Fruit fly (Drosophila melanogaster) whole organism: ENCODE results near the gene Mst89B.

Experiments used
- CG8478 ChIP-seq: fragments of >200 bp; optimal IDR thresholded peaks from 2 replicates; lab custom pipeline; 2018; ENCODE audit warnings: inconsistent platforms
- Dll ChIP-seq: fragments of >200 bp; optimal IDR thresholded peaks from 2 replicates; lab custom pipeline; 2017
- EcR ChIP-seq, 2 experiments: fragments of >200 bp; optimal IDR thresholded peaks; 2 replicates each; lab custom pipeline; 2017; ENCODE audit warnings: missing biosample characterization in 2 of 2, missing genetic modification characterization in 2 of 2, missing genetic modification reagents in 2 of 2
- pan ChIP-seq: fragments of >200 bp; optimal IDR thresholded peaks from 2 replicates; lab custom pipeline; 2017
- psq ChIP-seq: fragments of >200 bp; optimal IDR thresholded peaks from 2 replicates; lab custom pipeline; 2017
- usp ChIP-seq: fragments of >200 bp; optimal IDR thresholded peaks from 2 replicates; lab custom pipeline; 2017; ENCODE audit warnings: missing biosample characterization, missing genetic modification characterization, mixed read lengths

Mst89B gene

DNA sequence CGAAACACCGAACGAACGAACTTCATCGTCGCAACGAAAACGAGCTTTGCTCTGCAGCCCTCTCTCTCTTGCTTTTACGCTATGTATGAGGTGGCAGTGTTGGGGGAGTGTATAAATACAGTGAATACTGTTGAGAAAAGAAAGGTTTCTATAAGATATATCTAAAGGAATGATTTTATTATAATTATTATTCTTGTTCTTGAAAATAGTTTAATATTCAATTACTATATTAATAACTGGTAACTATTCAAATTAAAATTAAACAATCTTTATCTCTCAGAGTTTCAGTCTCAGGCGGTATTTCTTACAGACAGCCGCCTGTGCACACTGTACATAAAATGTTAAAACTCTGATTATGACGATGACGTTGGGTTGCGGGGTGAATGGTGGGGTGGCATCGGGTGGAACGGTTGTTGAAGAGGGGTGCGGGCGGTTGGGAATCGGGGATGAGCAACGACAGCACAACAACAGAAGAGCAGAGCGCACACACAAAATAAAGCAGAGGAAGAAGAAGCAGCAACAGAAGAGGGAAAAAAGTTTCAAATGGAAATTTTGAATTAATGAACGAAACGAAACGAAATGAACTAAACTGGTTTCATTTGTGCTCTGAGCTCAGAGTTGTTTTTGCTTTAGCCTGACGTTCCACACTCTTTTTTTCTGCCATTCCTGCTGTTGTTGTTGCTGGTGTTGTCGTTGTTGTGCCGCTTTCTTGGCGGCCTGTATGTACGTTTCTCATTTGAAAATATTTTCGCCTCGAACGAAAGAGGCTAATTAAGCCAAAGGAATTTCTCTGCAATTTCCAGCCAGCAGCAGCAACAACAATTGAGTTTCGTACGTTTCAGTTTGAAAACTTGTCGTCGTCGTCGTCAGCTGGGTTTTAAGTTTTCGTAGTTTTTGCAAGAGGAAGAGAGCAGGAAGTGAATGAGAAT, 29.8 kb upstream of the Mst89B start:
- TF ChIP-seq EcR (GFP tag; optimal IDR thresholded peaks at IDR 0.05; lab: Kevin White, UChicago) = peak in 1 of 2 experiments; percentile 59
- no peak for TF ChIP-seq usp (GFP tag; lab: Kevin White, UChicago)

- TF ChIP-seq pan (lab: Kevin White, UChicago) = no peak
- TF ChIP-seq usp (GFP tag; lab: Kevin White, UChicago) = no peak
- peak; percentile 55 to 65 for TF ChIP-seq EcR (GFP tag; optimal IDR thresholded peaks at IDR 0.05; lab: Kevin White, UChicago)
- no peak for TF ChIP-seq psq (lab: Kevin White, UChicago)
- no peak for TF ChIP-seq Dll (lab: Kevin White, UChicago)
Observed at dm6 chr3R:16238016-16238710, 28.6 kb upstream of the Mst89B start.

- TF ChIP-seq CG8478 = no peak
- TF ChIP-seq EcR (GFP tag; optimal IDR thresholded peaks at IDR 0.05; lab: Kevin White, UChicago) = no peak
- TF ChIP-seq Dll (lab: Kevin White, UChicago) = no peak
- no peak for TF ChIP-seq pan (lab: Kevin White, UChicago)
Observed at dm6 chr3R:16239304-16239703, 27.5 kb upstream of the Mst89B start.

DNA sequence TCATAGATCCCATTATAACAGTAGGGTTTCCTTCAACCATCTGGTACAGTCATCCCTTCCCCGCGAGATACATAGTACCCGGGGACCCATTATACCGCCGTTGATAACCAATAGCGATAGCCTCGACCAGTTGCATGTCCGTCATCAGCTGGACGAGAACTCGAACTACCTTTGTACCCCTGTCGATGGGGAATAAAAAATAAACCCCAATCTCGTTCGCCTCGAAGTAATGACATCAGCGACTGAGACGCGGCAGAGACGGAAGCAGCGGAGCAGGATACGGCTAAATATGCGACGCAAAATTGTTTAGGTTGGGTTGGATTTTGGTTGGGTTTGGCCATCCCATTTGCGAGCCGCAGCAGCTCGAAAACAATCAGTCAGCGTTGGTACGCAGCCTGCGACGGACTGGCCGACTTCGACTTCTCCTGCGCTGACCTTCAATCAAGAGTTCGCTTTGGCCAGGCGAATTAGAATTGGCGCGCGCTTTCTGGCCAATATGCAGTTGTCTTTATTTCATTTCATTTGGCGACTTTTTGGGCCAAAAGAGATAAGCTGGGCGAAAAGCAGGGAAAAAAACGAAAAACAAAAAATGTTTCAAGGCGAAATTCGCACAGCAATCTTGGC, 26.2 kb upstream of the Mst89B start:
- no peak for TF ChIP-seq EcR (GFP tag; optimal IDR thresholded peaks at IDR 0.05; lab: Kevin White, UChicago)
- no peak for TF ChIP-seq pan (lab: Kevin White, UChicago)
- TF ChIP-seq usp (GFP tag; lab: Kevin White, UChicago) = no peak
- TF ChIP-seq Dll (lab: Kevin White, UChicago) = no peak
- TF ChIP-seq CG8478 = no peak
- no peak for TF ChIP-seq psq (lab: Kevin White, UChicago)

dm6 chr3R:16241102-16241779, 25.6 kb upstream of the Mst89B start:
- TF ChIP-seq Dll (lab: Kevin White, UChicago) (peak; percentile 46), EcR (GFP tag; optimal IDR thresholded peaks at IDR 0.05; lab: Kevin White, UChicago) (no peak), usp (GFP tag; lab: Kevin White, UChicago) (no peak), psq (lab: Kevin White, UChicago) (no peak)

DNA sequence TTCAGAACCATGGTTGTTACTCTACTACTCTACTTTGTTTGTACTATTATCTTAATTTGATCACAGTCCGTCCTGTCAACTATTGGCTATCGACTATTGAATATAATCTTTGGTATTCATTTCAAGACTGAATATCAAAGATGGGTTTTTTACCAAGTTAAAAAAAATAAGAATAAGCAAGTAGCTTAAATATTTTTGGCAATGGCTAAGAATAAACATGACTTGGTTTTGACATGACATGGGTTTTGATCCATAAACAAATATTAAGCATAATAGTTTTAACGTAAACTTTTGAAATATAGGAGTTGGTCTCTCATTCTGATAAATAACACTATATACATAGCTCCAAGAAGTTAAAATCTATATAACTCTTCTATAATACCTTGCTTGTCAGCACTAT, 25.0 kb upstream of the Mst89B start:
- TF ChIP-seq pan (lab: Kevin White, UChicago) = no peak
- TF ChIP-seq CG8478 = no peak
- no peak for TF ChIP-seq psq (lab: Kevin White, UChicago)
- TF ChIP-seq EcR (GFP tag; optimal IDR thresholded peaks at IDR 0.05; lab: Kevin White, UChicago) = no peak
- no peak for TF ChIP-seq usp (GFP tag; lab: Kevin White, UChicago)
- TF ChIP-seq Dll (lab: Kevin White, UChicago) = no peak

dm6 chr3R:16242461-16242934, 24.3 kb upstream of the Mst89B start:
- TF ChIP-seq pan (lab: Kevin White, UChicago) (no peak), Dll (lab: Kevin White, UChicago) (peak; percentile 97), usp (GFP tag; lab: Kevin White, UChicago) (no peak), psq (lab: Kevin White, UChicago) (no peak), CG8478 (peak; percentile 91), EcR (GFP tag; optimal IDR thresholded peaks at IDR 0.05; lab: Kevin White, UChicago) (peak in 1 of 2 experiments; percentile 44)

DNA sequence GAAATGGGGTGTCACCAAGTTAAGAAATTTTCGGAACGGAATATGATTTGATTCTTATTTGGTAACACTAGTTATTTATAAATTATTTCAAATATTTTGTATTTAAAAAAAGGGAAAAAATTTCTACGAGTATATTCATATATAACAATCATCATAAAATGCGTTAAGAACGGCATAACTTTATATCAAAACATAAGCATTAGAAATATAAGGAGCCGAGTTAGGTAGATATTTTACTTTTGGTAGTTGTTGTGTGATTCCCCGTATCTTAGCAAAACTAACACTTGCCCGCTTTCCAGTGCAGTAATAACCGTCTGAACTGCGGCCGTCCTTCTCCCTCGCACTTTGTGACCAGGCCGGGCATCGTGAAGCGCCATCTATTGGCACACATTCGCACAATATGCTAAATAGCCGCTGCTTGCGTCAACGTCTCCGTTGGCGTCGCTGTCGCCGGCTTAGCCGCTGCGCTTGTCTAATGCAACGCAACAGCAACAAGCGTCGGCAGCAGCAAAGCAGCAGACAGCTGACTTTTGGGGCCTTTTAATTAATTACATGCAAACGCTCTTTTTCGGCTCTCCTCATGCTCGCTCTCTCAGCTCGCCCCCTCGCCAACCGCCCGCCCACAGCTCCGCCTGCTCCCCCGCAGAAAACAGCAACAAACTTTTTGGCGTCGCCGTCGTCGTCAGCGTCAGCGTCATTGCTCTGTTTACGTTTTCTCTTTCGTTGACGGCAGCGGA, 22.4 kb upstream of the Mst89B start:
- TF ChIP-seq Dll (lab: Kevin White, UChicago) (peak; percentile 67), usp (GFP tag; lab: Kevin White, UChicago) (no peak), EcR (GFP tag; optimal IDR thresholded peaks at IDR 0.05; lab: Kevin White, UChicago) (no peak), CG8478 (no peak)

- TF ChIP-seq Dll (lab: Kevin White, UChicago) (peak; percentile 72), EcR (GFP tag; optimal IDR thresholded peaks at IDR 0.05; lab: Kevin White, UChicago) (no peak)
Observed at dm6 chr3R:16245298-16246098, 21.3 kb upstream of the Mst89B start.

DNA sequence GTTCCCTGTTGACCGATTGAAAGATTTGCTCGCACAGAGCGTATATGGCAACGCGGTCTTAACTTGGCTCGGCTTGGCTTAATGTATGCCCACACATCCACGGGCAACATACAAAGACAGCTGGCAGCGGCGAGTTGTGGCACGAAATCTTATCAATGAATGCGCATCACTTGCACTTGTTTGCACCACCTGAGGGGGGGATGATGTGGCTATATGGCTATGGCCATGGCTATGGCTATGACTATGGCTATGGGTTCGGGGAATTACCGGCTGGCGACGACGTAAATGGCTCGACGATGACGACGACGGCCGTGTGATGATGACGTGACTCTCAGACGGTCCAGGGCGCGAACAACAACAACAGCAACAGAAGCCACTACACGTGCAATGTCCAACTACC, 19.8 kb upstream of the Mst89B start:
- TF ChIP-seq EcR (GFP tag; optimal IDR thresholded peaks at IDR 0.05; lab: Kevin White, UChicago) = no peak
- TF ChIP-seq usp (GFP tag; lab: Kevin White, UChicago) = no peak
- TF ChIP-seq CG8478 = no peak
- no peak for TF ChIP-seq Dll (lab: Kevin White, UChicago)
- TF ChIP-seq pan (lab: Kevin White, UChicago) = no peak
- TF ChIP-seq psq (lab: Kevin White, UChicago) = no peak
